Worm (Caenorhabditis elegans) whole organism, L1 larva: ENCODE measurements around the gene vha-13.

ENCODE experiments used
- ama-1 ChIP-seq: fragments of 150-350 bp; optimal IDR thresholded peaks from 2 replicates; lab custom pipeline; 2014
- egl-13 ChIP-seq: sonication (generic microtip); optimal IDR thresholded peaks from 2 replicates; lab custom pipeline; 2016; ENCODE audit warnings: missing genotype, missing genetic modification reagents, missing genetic modification characterization, missing compliant biosample characterization

DNA sequence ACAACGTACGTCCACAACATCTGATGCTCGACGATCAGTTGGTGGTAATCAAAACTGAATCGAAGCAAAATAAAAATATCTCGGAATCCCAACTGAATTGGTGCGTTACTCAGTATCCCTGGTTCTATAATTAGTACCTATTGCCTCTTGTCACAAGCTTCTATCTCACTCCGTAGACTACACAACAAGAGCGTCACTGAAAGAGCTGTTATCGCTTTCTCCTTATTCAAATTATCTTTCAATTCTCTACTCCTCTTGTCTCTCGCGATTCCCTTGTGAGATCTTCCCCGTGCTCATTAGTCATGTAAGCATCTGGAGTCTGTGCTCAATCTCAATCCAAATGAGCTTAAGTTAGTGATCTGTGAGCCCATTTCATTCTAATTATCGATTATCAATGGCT, 14.9 kb upstream of the vha-13 start, which contains the start of gene srm-6:
- TF ChIP-seq egl-13 (tag; lab: Kevin White, UChicago) (no peak), ama-1 (no peak)
